Worm (Caenorhabditis elegans) whole organism, late embryonic: ENCODE results near the gene adss-1.
A peak's percentile ranks its signal among the peaks of the same experiment; 100 is the strongest.

Experiments used
- C08G9.2 ChIP-seq: sonication (generic microtip); optimal IDR thresholded peaks from 2 replicates; lab custom pipeline; 2016; ENCODE audit warnings: mild to moderate bottlenecking, missing genetic modification characterization, moderate library complexity, missing compliant biosample characterization
- F13H6.1 ChIP-seq: sonication (generic microtip); optimal IDR thresholded peaks from 2 replicates; lab custom pipeline; 2016; ENCODE audit warnings: missing genetic modification characterization, missing compliant biosample characterization
- K02D7.2 ChIP-seq: sonication (generic microtip); optimal IDR thresholded peaks from 2 replicates; lab custom pipeline; 2017; ENCODE audit warnings: mild to moderate bottlenecking, missing genetic modification characterization, missing compliant biosample characterization
- K09A11.1 ChIP-seq: sonication (generic microtip); optimal IDR thresholded peaks from 2 replicates; lab custom pipeline; 2017; ENCODE audit warnings: antibody characterized with exemption, mild to moderate bottlenecking, missing genetic modification characterization, missing compliant biosample characterization; ENCODE audit not compliant: insufficient read depth
- T23F11.4 ChIP-seq: fragments of 200-800 bp; sonication (Bioruptor generic); optimal IDR thresholded peaks from 2 replicates; lab custom pipeline; 2018; ENCODE audit warnings: mild to moderate bottlenecking, missing genetic modification characterization, missing compliant biosample characterization
- Y22D7AL.16 ChIP-seq: sonication (generic microtip); optimal IDR thresholded peaks from 2 replicates; lab custom pipeline; 2016; ENCODE audit warnings: missing genetic modification characterization, missing compliant biosample characterization
- ahr-1 ChIP-seq: sonication (generic microtip); optimal IDR thresholded peaks from 2 replicates; lab custom pipeline; 2016; ENCODE audit warnings: missing genetic modification characterization, missing compliant biosample characterization
- ama-1 ChIP-seq: fragments of 150-350 bp; optimal IDR thresholded peaks from 2 replicates; lab custom pipeline; 2014
- ceh-18 ChIP-seq: sonication (generic microtip); optimal IDR thresholded peaks from 2 replicates; lab custom pipeline; 2016; ENCODE audit warnings: missing genetic modification characterization, missing compliant biosample characterization
- ceh-19 ChIP-seq: fragments of 200-800 bp; sonication (Bioruptor generic); optimal IDR thresholded peaks from 2 replicates; lab custom pipeline; 2018; ENCODE audit warnings: mild to moderate bottlenecking, missing genetic modification characterization, missing compliant biosample characterization
- ceh-2 ChIP-seq: sonication (generic microtip); optimal IDR thresholded peaks from 2 replicates; lab custom pipeline; 2016; ENCODE audit warnings: missing genotype, missing genetic modification characterization, missing compliant biosample characterization
- ceh-24 ChIP-seq: sonication (generic microtip); optimal IDR thresholded peaks from 2 replicates; lab custom pipeline; 2016; ENCODE audit warnings: mild to moderate bottlenecking, missing genetic modification characterization, missing compliant biosample characterization
- ceh-30 ChIP-seq: fragments of 150-350 bp; optimal IDR thresholded peaks from 2 replicates; lab custom pipeline; 2014; ENCODE audit warnings: missing biosample characterization, missing genetic modification characterization
- ceh-31 ChIP-seq: sonication (generic microtip); optimal IDR thresholded peaks from 2 replicates; lab custom pipeline; 2016; ENCODE audit warnings: missing genetic modification characterization, missing compliant biosample characterization
- ceh-34 ChIP-seq: sonication (generic microtip); optimal IDR thresholded peaks from 2 replicates; lab custom pipeline; 2016; ENCODE audit warnings: mild to moderate bottlenecking, missing genetic modification characterization, missing compliant biosample characterization
- ceh-48 ChIP-seq: sonication (generic microtip); optimal IDR thresholded peaks from 2 replicates; lab custom pipeline; 2016; ENCODE audit warnings: missing genetic modification characterization, inconsistent platforms, missing compliant biosample characterization
- ceh-9 ChIP-seq: sonication (generic microtip); optimal IDR thresholded peaks from 2 replicates; lab custom pipeline; 2016; ENCODE audit warnings: mild to moderate bottlenecking, missing genetic modification characterization, inconsistent platforms, missing compliant biosample characterization
- dmd-4 ChIP-seq: sonication (generic microtip); optimal IDR thresholded peaks from 2 replicates; lab custom pipeline; 2016; ENCODE audit warnings: borderline replicate concordance, missing genetic modification characterization, missing compliant biosample characterization
- dve-1 ChIP-seq: sonication (generic microtip); optimal IDR thresholded peaks from 2 replicates; lab custom pipeline; 2017; ENCODE audit warnings: antibody characterized with exemption, mild to moderate bottlenecking, missing genetic modification characterization, missing compliant biosample characterization
- elt-2 ChIP-seq: sonication (generic microtip); optimal IDR thresholded peaks from 2 replicates; lab custom pipeline; 2016; ENCODE audit warnings: missing genetic modification reagents, missing genetic modification characterization, missing compliant biosample characterization
- elt-4 ChIP-seq: sonication (generic microtip); optimal IDR thresholded peaks from 2 replicates; lab custom pipeline; 2016; ENCODE audit warnings: missing genetic modification characterization, missing compliant biosample characterization
- ets-4 ChIP-seq: sonication (generic microtip); optimal IDR thresholded peaks from 2 replicates; lab custom pipeline; 2016; ENCODE audit warnings: missing genetic modification characterization, missing compliant biosample characterization
- eyg-1 ChIP-seq: sonication (generic microtip); optimal IDR thresholded peaks from 2 replicates; lab custom pipeline; 2016; ENCODE audit warnings: missing genotype, missing genetic modification characterization, missing compliant biosample characterization
- fax-1 ChIP-seq: sonication (generic microtip); optimal IDR thresholded peaks from 2 replicates; lab custom pipeline; 2016; ENCODE audit warnings: missing genotype, missing genetic modification characterization, missing compliant biosample characterization
- fkh-10 ChIP-seq: fragments of 150-350 bp; optimal IDR thresholded peaks from 2 replicates; lab custom pipeline; 2014; ENCODE audit warnings: missing biosample characterization, missing genetic modification reagents, missing genetic modification characterization
- fkh-6 ChIP-seq: sonication (generic microtip); optimal IDR thresholded peaks from 2 replicates; lab custom pipeline; 2016; ENCODE audit warnings: missing genetic modification characterization, missing compliant biosample characterization
- gmeb-2 ChIP-seq: sonication (generic microtip); optimal IDR thresholded peaks from 2 replicates; lab custom pipeline; 2016; ENCODE audit warnings: missing genetic modification characterization, inconsistent platforms, missing compliant biosample characterization
- hlh-13 ChIP-seq: fragments of 200-800 bp; sonication (Bioruptor generic); optimal IDR thresholded peaks from 2 replicates; lab custom pipeline; 2018; ENCODE audit warnings: mild to moderate bottlenecking, missing genetic modification characterization, missing compliant biosample characterization
- hlh-30 ChIP-seq: sonication (generic microtip); optimal IDR thresholded peaks from 2 replicates; lab custom pipeline; 2017; ENCODE audit warnings: antibody characterized with exemption, missing genetic modification characterization, missing compliant biosample characterization; ENCODE audit not compliant: insufficient read depth
- hlh-8 ChIP-seq: sonication (generic microtip); optimal IDR thresholded peaks from 2 replicates; lab custom pipeline; 2016; ENCODE audit warnings: missing genotype, missing genetic modification characterization, missing compliant biosample characterization
- madf-2 ChIP-seq: sonication (generic microtip); optimal IDR thresholded peaks from 2 replicates; lab custom pipeline; 2017; ENCODE audit warnings: missing genetic modification characterization, missing compliant biosample characterization
- nfya-1 ChIP-seq: sonication (generic microtip); optimal IDR thresholded peaks from 2 replicates; lab custom pipeline; 2017; ENCODE audit warnings: missing genetic modification characterization, mild to moderate bottlenecking, missing compliant biosample characterization, antibody characterized with exemption, moderate library complexity
- nhr-232 ChIP-seq: sonication (generic microtip); optimal IDR thresholded peaks from 2 replicates; lab custom pipeline; 2016; ENCODE audit warnings: missing genetic modification characterization, missing compliant biosample characterization
- pag-3 ChIP-seq: sonication (generic microtip); optimal IDR thresholded peaks from 2 replicates; lab custom pipeline; 2016; ENCODE audit warnings: missing compliant biosample characterization, missing genetic modification characterization, borderline replicate concordance
- pat-9 ChIP-seq: fragments of 200-800 bp; sonication (Bioruptor generic); optimal IDR thresholded peaks from 2 replicates; lab custom pipeline; 2018; ENCODE audit warnings: mild to moderate bottlenecking, missing genetic modification characterization, moderate library complexity, missing compliant biosample characterization
- pha-2 ChIP-seq: sonication (generic microtip); optimal IDR thresholded peaks from 2 replicates; lab custom pipeline; 2017; ENCODE audit warnings: mild to moderate bottlenecking, missing genetic modification characterization, missing compliant biosample characterization
- pqm-1 ChIP-seq: sonication (generic microtip); optimal IDR thresholded peaks from 2 replicates; lab custom pipeline; 2016; ENCODE audit warnings: missing genetic modification characterization, missing compliant biosample characterization
- pros-1 ChIP-seq: fragments of 150-350 bp; optimal IDR thresholded peaks from 2 replicates; lab custom pipeline; 2014; ENCODE audit warnings: missing biosample characterization, missing genetic modification reagents, missing genetic modification characterization
- ref-2 ChIP-seq: sonication (generic microtip); optimal IDR thresholded peaks from 2 replicates; lab custom pipeline; 2016; ENCODE audit warnings: missing genetic modification characterization, missing compliant biosample characterization
- sox-2 ChIP-seq: fragments of 200-800 bp; sonication (Bioruptor generic); IDR thresholded peaks from 2 replicates; pipeline ENCODE4 v1.3.6; 2022; ENCODE audit warnings: missing genetic modification reagents, missing genetic modification characterization, missing compliant biosample characterization
- syd-9 ChIP-seq: sonication (generic microtip); optimal IDR thresholded peaks from 2 replicates; lab custom pipeline; 2016; ENCODE audit warnings: mild to moderate bottlenecking, missing genetic modification characterization, moderate library complexity, missing compliant biosample characterization
- tbx-2 ChIP-seq: sonication (generic microtip); optimal IDR thresholded peaks from 2 replicates; lab custom pipeline; 2016; ENCODE audit warnings: missing genetic modification characterization, missing compliant biosample characterization
- ttx-3 ChIP-seq: sonication (generic microtip); optimal IDR thresholded peaks from 2 replicates; lab custom pipeline; 2016; ENCODE audit warnings: missing genetic modification reagents, missing genetic modification characterization, missing compliant biosample characterization
- unc-3 ChIP-seq, 2 experiments: fragments of 200-800 bp in 1 of 2; sonication (Bioruptor generic) in 1 of 2; sonication (generic microtip) in 1 of 2; conservative IDR thresholded peaks in 1 of 2; optimal IDR thresholded peaks in 1 of 2; 2 replicates each; pipeline versions ENCODE4 v1.3.6 to Lab custom; 2016 to 2022; ENCODE audit warnings: missing compliant biosample characterization in 2 of 2, missing genetic modification characterization in 2 of 2, missing genetic modification reagents in 1 of 2
- unc-42 ChIP-seq: sonication (generic microtip); optimal IDR thresholded peaks from 2 replicates; lab custom pipeline; 2016; ENCODE audit warnings: missing genotype, missing genetic modification characterization, missing compliant biosample characterization
- unc-55 ChIP-seq: sonication (generic microtip); optimal IDR thresholded peaks from 2 replicates; lab custom pipeline; 2017; ENCODE audit warnings: missing biosample characterization, missing genetic modification reagents, missing genetic modification characterization
- ztf-16 ChIP-seq: sonication (generic microtip); optimal IDR thresholded peaks from 2 replicates; lab custom pipeline; 2017; ENCODE audit warnings: missing genetic modification characterization, missing compliant biosample characterization

Gene adss-1

DNA sequence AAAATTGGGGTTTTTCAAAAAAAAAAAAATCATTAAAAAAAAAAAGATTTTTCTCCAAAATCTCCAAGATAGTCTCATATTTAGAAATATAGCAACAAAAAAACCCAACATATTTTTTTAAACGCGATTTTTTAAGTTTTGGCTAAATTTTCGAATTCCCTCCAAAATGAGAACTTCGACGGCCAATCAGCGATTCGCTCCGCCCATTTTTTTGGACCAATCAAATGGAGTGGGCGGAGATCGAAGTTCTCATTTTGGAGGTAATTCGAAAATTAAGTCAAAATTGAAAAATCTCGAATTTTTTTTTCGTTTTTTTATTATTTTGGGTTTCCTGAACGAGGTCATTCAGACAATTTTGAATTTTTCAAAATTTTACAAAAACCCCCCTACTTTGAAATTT is 9.4 kb downstream of the adss-1 start:
- TF ChIP-seq fax-1 (tag; lab: Kevin White, UChicago) (no peak), nfya-1 (peak; percentile 53)

DNA sequence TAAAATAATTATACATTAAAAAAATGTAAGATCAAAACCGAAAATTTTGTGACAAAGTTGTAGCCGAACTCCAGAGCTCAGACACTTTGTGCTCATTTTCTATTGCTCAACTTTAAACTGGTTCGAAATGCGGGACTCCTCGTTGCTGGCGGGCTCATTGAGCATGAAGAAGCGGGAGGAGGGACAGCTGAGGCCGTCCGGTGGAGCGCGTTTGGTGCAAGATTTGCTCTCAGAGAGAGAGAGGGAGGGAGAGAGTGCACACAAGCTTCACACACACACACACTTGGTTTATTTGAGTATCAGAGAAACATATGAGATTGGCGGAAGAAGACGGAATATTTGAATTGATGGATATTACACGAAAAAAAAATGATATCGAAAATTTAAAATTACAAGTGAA is 12.6 kb downstream of the adss-1 start:
- TF ChIP-seq ama-1: no peak
- no peak for TF ChIP-seq F13H6.1
- TF ChIP-seq hlh-13 (GFP tag; lab: Kevin White, UChicago): no peak
- no peak for TF ChIP-seq ceh-9 (tag; lab: Kevin White, UChicago)
- TF ChIP-seq pros-1 (tag; lab: Kevin White, UChicago): peak; percentile 43
- TF ChIP-seq unc-55 (GFP tag; lab: Kevin White, UChicago): peak; percentile 43
- TF ChIP-seq syd-9: no peak
- TF ChIP-seq pqm-1 (tag; lab: Kevin White, UChicago): no peak
- TF ChIP-seq ref-2: no peak
- peak; percentile 56 for TF ChIP-seq nfya-1
- TF ChIP-seq ceh-2 (tag; lab: Kevin White, UChicago): peak; percentile 26
- no peak for TF ChIP-seq K09A11.1 (tag; lab: Kevin White, UChicago)
- TF ChIP-seq gmeb-2: no peak
- no peak for TF ChIP-seq nhr-232 (tag; lab: Kevin White, UChicago)
- no peak for TF ChIP-seq pat-9 (tag; lab: Kevin White, UChicago)
- TF ChIP-seq tbx-2 (tag; lab: Kevin White, UChicago): peak; percentile 40
- TF ChIP-seq T23F11.4 (GFP tag; lab: Kevin White, UChicago): no peak
- TF ChIP-seq ceh-34: peak; percentile 29
- no peak for TF ChIP-seq ceh-24 (tag; lab: Kevin White, UChicago)
- TF ChIP-seq ahr-1 (tag; lab: Kevin White, UChicago): no peak
- TF ChIP-seq fkh-6: no peak
- TF ChIP-seq ceh-18 (tag; lab: Kevin White, UChicago): peak; percentile 43
- TF ChIP-seq ets-4 (tag; lab: Kevin White, UChicago): no peak
- no peak for TF ChIP-seq pha-2
- no peak for TF ChIP-seq ttx-3
- TF ChIP-seq hlh-8: peak; percentile 4
- no peak for TF ChIP-seq unc-3 (GFP tag; conservative IDR thresholded peaks at IDR 0.05; lab: Robert Waterston, UW)
- TF ChIP-seq unc-3 (tag; optimal IDR thresholded peaks at IDR 0.05; lab: Kevin White, UChicago): no peak
- TF ChIP-seq dve-1: no peak
- no peak for TF ChIP-seq sox-2 (GFP tag; lab: Robert Waterston, UW)
- no peak for TF ChIP-seq madf-2 (tag; lab: Kevin White, UChicago)
- no peak for TF ChIP-seq C08G9.2 (tag; lab: Kevin White, UChicago)
- no peak for TF ChIP-seq ceh-30 (tag; lab: Kevin White, UChicago)
- TF ChIP-seq eyg-1: no peak
- no peak for TF ChIP-seq hlh-30 (tag; lab: Kevin White, UChicago)
- TF ChIP-seq ceh-31 (tag; lab: Kevin White, UChicago): peak; percentile 57
- no peak for TF ChIP-seq K02D7.2 (tag; lab: Kevin White, UChicago)
- no peak for TF ChIP-seq dmd-4 (tag; lab: Kevin White, UChicago)
- TF ChIP-seq Y22D7AL.16 (tag; lab: Kevin White, UChicago): no peak
- peak; percentile 24 for TF ChIP-seq unc-42
- TF ChIP-seq ztf-16: no peak
- peak; percentile 31 for TF ChIP-seq ceh-19
- TF ChIP-seq ceh-48 (tag; lab: Kevin White, UChicago): no peak
- TF ChIP-seq elt-2: no peak
- no peak for TF ChIP-seq elt-4 (tag; lab: Kevin White, UChicago)
- no peak for TF ChIP-seq pag-3 (tag; lab: Kevin White, UChicago)
- no peak for TF ChIP-seq fkh-10 (GFP tag; lab: Kevin White, UChicago)
- TF ChIP-seq, all 69 proteins: peak for 11
